Worm (Caenorhabditis elegans) whole organism, young adult: ENCODE measurements around the gene hal-3.

Source experiments
- K12H6.12 ChIP-seq: fragments of 200-800 bp; sonication (Bioruptor generic); optimal IDR thresholded peaks from 2 replicates; lab custom pipeline; 2018; ENCODE audit warnings: mild to moderate bottlenecking, missing genetic modification characterization, missing compliant biosample characterization
- egrh-3 ChIP-seq: fragments of 200-800 bp; sonication (Bioruptor generic); IDR thresholded peaks from 2 replicates; pipeline ENCODE4 v1.3.6; 2022; ENCODE audit warnings: missing genetic modification reagents, missing genetic modification characterization, missing compliant biosample characterization
- hlh-12 ChIP-seq: sonication (generic microtip); optimal IDR thresholded peaks from 2 replicates; lab custom pipeline; 2016; ENCODE audit warnings: missing genetic modification characterization, missing compliant biosample characterization
- tlf-1 ChIP-seq: fragments of 200-800 bp; sonication (Bioruptor generic); optimal IDR thresholded peaks from 2 replicates; lab custom pipeline; 2018; ENCODE audit warnings: mild to moderate bottlenecking, missing genetic modification characterization, missing compliant biosample characterization

- TF ChIP-seq K12H6.12 (tag; lab: Kevin White, UChicago) (no peak), hlh-12 (tag; lab: Kevin White, UChicago) (no peak), tlf-1 (GFP tag; lab: Kevin White, UChicago) (no peak), egrh-3 (GFP tag; lab: Robert Waterston, UW) (no peak)
Measured at ce11 chrII:9589667-9590066, 27.3 kb downstream of the hal-3 start, which contains the start of gene eral-1.
